Worm (Caenorhabditis elegans) whole organism, L3 larva: ENCODE results near the gene slc-9B.1.

Experiments
- R02D3.7 ChIP-seq: fragments of 150-350 bp; optimal IDR thresholded peaks from 2 replicates; lab custom pipeline; 2014; ENCODE audit warnings: missing biosample characterization, missing genetic modification characterization
- ZK546.5 ChIP-seq: sonication (generic microtip); optimal IDR thresholded peaks from 2 replicates; lab custom pipeline; 2017; ENCODE audit warnings: missing biosample characterization, missing genetic modification characterization
- aly-2 ChIP-seq: fragments of 150-350 bp; optimal IDR thresholded peaks from 2 replicates; lab custom pipeline; 2014; ENCODE audit warnings: missing biosample characterization, missing genetic modification characterization
- ama-1 ChIP-seq: fragments of 150-350 bp; optimal IDR thresholded peaks from 2 replicates; lab custom pipeline; 2018
- ceh-16 ChIP-seq: sonication (generic microtip); optimal IDR thresholded peaks from 2 replicates; lab custom pipeline; 2017; ENCODE audit warnings: missing biosample characterization, missing genetic modification characterization
- ceh-28 ChIP-seq: fragments of 150-350 bp; optimal IDR thresholded peaks from 2 replicates; lab custom pipeline; 2014; ENCODE audit warnings: missing biosample characterization, missing genetic modification reagents, missing genetic modification characterization
- ceh-9 ChIP-seq: sonication (generic microtip); optimal IDR thresholded peaks from 2 replicates; lab custom pipeline; 2018; ENCODE audit warnings: missing biosample characterization, missing genetic modification characterization
- egl-5 ChIP-seq: fragments of 150-350 bp; optimal IDR thresholded peaks from 2 replicates; lab custom pipeline; 2017; ENCODE audit warnings: missing biosample characterization, missing genetic modification reagents, missing genetic modification characterization, inconsistent platforms
- elt-2 ChIP-seq: sonication (generic microtip); optimal IDR thresholded peaks from 2 replicates; lab custom pipeline; 2016; ENCODE audit warnings: missing genetic modification reagents, mild to moderate bottlenecking, missing genetic modification characterization, missing compliant biosample characterization
- elt-3 ChIP-seq, 3 experiments: fragments of 150-350 bp in 1 of 3; sonication (generic microtip) in 2 of 3; optimal IDR thresholded peaks; 2 replicates in 2 of 3; 4 replicates in 1 of 3; lab custom pipeline; 2014 to 2017; ENCODE audit warnings: missing biosample characterization in 3 of 3, missing genetic modification characterization in 3 of 3
- eor-1 ChIP-seq, 2 experiments: fragments of 150-350 bp; optimal IDR thresholded peaks; 2 replicates each; lab custom pipeline; 2014 to 2018; ENCODE audit warnings: missing biosample characterization in 2 of 2, missing genetic modification characterization in 2 of 2
- fkh-2 ChIP-seq: fragments of 150-350 bp; optimal IDR thresholded peaks from 2 replicates; lab custom pipeline; 2014; ENCODE audit warnings: missing biosample characterization, missing genetic modification reagents, missing genetic modification characterization
- fos-1 ChIP-seq: fragments of 150-350 bp; optimal IDR thresholded peaks from 2 replicates; lab custom pipeline; 2014; ENCODE audit warnings: missing biosample characterization, missing genetic modification characterization
- jun-1 ChIP-seq: fragments of 150-350 bp; optimal IDR thresholded peaks from 2 replicates; lab custom pipeline; 2014; ENCODE audit warnings: missing biosample characterization, missing genetic modification reagents, missing genetic modification characterization
- lin-39 ChIP-seq: fragments of 150-350 bp; optimal IDR thresholded peaks from 2 replicates; lab custom pipeline; 2018; ENCODE audit warnings: missing biosample characterization, missing genetic modification reagents, missing genetic modification characterization
- mml-1 ChIP-seq: fragments of 150-350 bp; sonication (generic microtip); optimal IDR thresholded peaks from 3 replicates; lab custom pipeline; 2014; ENCODE audit warnings: missing biosample characterization, missing genetic modification characterization
- nfya-1 ChIP-seq: sonication (generic microtip); optimal IDR thresholded peaks from 2 replicates; lab custom pipeline; 2017; ENCODE audit warnings: missing genetic modification characterization, mild to moderate bottlenecking, missing compliant biosample characterization, antibody characterized with exemption, moderate library complexity; ENCODE audit not compliant: insufficient read depth
- nhr-11 ChIP-seq: fragments of 150-350 bp; optimal IDR thresholded peaks from 2 replicates; lab custom pipeline; 2014; ENCODE audit warnings: missing biosample characterization, missing genetic modification characterization
- nhr-23 ChIP-seq: fragments of 150-350 bp; optimal IDR thresholded peaks from 2 replicates; lab custom pipeline; 2014; ENCODE audit warnings: missing biosample characterization, missing genetic modification reagents, missing genetic modification characterization
- nhr-25 ChIP-seq: sonication (generic microtip); optimal IDR thresholded peaks from 2 replicates; lab custom pipeline; 2017; ENCODE audit warnings: missing biosample characterization, missing genetic modification characterization
- nhr-43 ChIP-seq: sonication (generic microtip); optimal IDR thresholded peaks from 2 replicates; lab custom pipeline; 2016; ENCODE audit warnings: mild to moderate bottlenecking, missing genetic modification characterization, missing compliant biosample characterization; ENCODE audit not compliant: poor library complexity, severe bottlenecking
- nhr-67 ChIP-seq: fragments of 150-350 bp; optimal IDR thresholded peaks from 2 replicates; lab custom pipeline; 2014; ENCODE audit warnings: missing biosample characterization, missing genetic modification characterization
- nhr-76 ChIP-seq: fragments of 150-350 bp; sonication (generic microtip); optimal IDR thresholded peaks from 5 replicates; lab custom pipeline; 2014; ENCODE audit warnings: missing biosample characterization, missing genetic modification characterization
- pha-4 ChIP-seq: fragments of 150-350 bp; optimal IDR thresholded peaks from 2 replicates; lab custom pipeline; 2014; ENCODE audit warnings: missing biosample characterization, missing genetic modification reagents, missing genetic modification characterization
- pqm-1 ChIP-seq: fragments of 150-350 bp; optimal IDR thresholded peaks from 2 replicates; lab custom pipeline; 2017; ENCODE audit warnings: missing biosample characterization, missing genetic modification characterization, inconsistent platforms
- sea-2 ChIP-seq: fragments of 150-350 bp; sonication (generic microtip); optimal IDR thresholded peaks from 4 replicates; lab custom pipeline; 2014; ENCODE audit warnings: missing biosample characterization, missing genetic modification reagents, missing genetic modification characterization
- skn-1 ChIP-seq: fragments of 150-350 bp; optimal IDR thresholded peaks from 2 replicates; lab custom pipeline; 2014; ENCODE audit warnings: missing biosample characterization, missing genetic modification characterization
- unc-39 ChIP-seq: sonication (generic microtip); optimal IDR thresholded peaks from 4 replicates; lab custom pipeline; 2017; ENCODE audit warnings: missing biosample characterization, missing genetic modification characterization
- unc-62 ChIP-seq: fragments of 150-350 bp; sonication (generic microtip); optimal IDR thresholded peaks from 4 replicates; lab custom pipeline; 2014; ENCODE audit warnings: missing biosample characterization, missing genetic modification reagents, missing genetic modification characterization
- zag-1 ChIP-seq: fragments of 150-350 bp; optimal IDR thresholded peaks from 2 replicates; lab custom pipeline; 2014; ENCODE audit warnings: missing biosample characterization, missing genetic modification characterization
- ztf-11 ChIP-seq: fragments of 150-350 bp; optimal IDR thresholded peaks from 2 replicates; lab custom pipeline; 2014; ENCODE audit warnings: missing biosample characterization, missing genetic modification characterization
- ztf-4 ChIP-seq: fragments of 150-350 bp; optimal IDR thresholded peaks from 2 replicates; lab custom pipeline; 2014; ENCODE audit warnings: missing biosample characterization, missing genetic modification characterization

The slc-9B.1 gene

DNA sequence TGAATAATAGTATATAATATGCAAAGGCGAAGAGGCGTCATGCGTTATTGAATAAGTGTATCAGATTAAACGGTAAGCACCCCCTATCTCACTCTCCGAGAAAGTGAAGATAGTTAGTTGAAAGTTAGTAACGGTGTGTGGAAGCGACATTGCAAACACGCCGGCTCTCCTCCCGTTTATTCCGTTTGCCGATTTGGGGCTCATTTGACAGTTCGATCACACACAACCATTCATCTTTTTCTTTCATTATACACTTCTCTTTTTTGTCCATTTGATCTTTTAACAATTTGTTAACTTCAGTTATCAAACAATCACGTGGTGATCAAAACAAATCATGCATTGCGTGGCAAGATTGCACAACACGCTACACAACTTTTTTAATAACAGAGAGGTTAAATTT is at the start of gene slc-9B.1:
TSS of gene slc-9B.1 (plus strand) at position 301 of the 400 bp plus-strand sequence.
- no peak for TF ChIP-seq ztf-4 (tag; lab: Kevin White, UChicago)

DNA sequence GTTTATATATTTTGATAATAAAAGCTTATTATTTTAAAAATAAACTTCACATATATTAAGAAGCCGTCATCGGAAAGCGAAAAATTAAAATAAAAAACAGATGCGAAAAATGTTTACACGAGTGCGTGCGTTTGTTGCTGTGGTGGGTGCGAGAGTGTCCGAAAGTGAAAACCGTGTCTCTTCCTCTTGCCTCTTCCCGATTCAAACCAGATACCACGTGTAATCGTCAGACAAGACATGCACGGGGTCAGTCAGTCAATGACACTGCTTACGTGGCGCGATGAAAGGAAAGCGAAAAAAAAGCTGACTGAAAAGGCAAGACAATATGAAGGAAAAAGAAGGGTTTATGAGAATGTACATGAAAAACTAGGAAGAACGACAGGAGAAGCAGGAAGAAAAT is 48.5 kb upstream of the slc-9B.1 start:
- TF ChIP-seq ceh-28 (tag; lab: Kevin White, UChicago) = no peak
- TF ChIP-seq sea-2 (GFP tag; lab: Kevin White, UChicago) = no peak
- no peak for TF ChIP-seq nhr-11 (tag; lab: Kevin White, UChicago)
- no peak for TF ChIP-seq nhr-43 (tag; lab: Kevin White, UChicago)
- TF ChIP-seq nhr-25 = peak; percentile 78
- TF ChIP-seq ceh-16 = no peak
- no peak for TF ChIP-seq elt-2 (tag; lab: Kevin White, UChicago)
- TF ChIP-seq nhr-23 (tag; lab: Kevin White, UChicago) = peak; percentile 76
- TF ChIP-seq zag-1 (tag; lab: Kevin White, UChicago) = no peak
- no peak for TF ChIP-seq nhr-67 (tag; lab: Kevin White, UChicago)
- no peak for TF ChIP-seq ztf-11 (tag; lab: Kevin White, UChicago)

DNA sequence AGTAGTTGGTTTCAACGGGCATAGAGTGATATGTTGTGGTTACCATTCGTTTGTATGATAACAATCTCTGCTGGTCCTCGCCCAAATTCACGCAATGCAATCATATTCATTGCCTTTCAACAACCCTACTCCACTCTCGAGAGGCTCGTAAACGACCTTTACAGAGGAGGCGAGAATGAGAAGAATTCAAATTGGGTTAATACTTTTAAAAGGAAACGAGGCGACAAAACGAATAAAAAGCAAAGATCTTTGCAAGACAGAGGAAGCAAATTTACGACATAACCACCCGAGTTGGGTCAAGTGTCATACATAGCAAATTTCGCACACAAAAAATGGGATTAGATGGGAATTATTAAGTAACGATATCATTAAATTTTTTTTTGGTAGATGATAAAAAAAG is 47.0 kb upstream of the slc-9B.1 start:
- TF ChIP-seq nhr-23 (tag; lab: Kevin White, UChicago) = peak; percentile 2
- TF ChIP-seq nhr-76 (tag; lab: Kevin White, UChicago) = no peak

DNA sequence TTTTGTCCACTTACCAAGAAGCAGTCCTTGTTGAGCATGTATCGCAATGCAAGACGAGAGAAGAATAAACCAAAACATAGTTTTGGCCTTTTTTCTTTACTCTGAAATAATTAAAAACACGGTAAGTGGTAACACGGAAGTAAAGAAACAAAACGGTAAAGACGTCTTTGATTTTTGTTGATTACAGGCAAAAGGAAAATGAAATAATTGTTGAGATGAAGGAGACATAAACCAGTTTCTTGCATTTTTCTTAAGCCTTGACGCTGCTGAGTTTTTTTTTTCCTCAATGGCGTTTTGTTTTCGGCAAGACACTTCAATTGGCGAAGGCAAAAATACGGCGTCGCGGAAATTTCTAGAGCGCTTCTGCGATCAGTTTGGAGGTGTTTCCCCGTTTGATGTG is 42.6 kb upstream of the slc-9B.1 start, which contains the start of gene zipt-13:
TSS of gene zipt-13 (minus strand) at position 101 of the 400 bp plus-strand sequence.
- no peak for TF ChIP-seq jun-1
- no peak for TF ChIP-seq aly-2
- TF ChIP-seq nfya-1 (tag; lab: Kevin White, UChicago) = peak; percentile 17
- TF ChIP-seq unc-62 = no peak
- TF ChIP-seq R02D3.7 (tag; lab: Kevin White, UChicago) = no peak
- no peak for TF ChIP-seq ztf-4 (tag; lab: Kevin White, UChicago)
- TF ChIP-seq fos-1 (tag; lab: Kevin White, UChicago) = no peak
- no peak for TF ChIP-seq eor-1 (tag; optimal IDR thresholded peaks at IDR 0.05; lab: Kevin White, UChicago)
- no peak for TF ChIP-seq egl-5 (tag; lab: Kevin White, UChicago)
- TF ChIP-seq nhr-25 = peak; percentile 74
- no peak for TF ChIP-seq ceh-9 (tag; lab: Kevin White, UChicago)
- TF ChIP-seq unc-39 (tag; lab: Kevin White, UChicago) = no peak
- TF ChIP-seq pqm-1 = no peak

DNA sequence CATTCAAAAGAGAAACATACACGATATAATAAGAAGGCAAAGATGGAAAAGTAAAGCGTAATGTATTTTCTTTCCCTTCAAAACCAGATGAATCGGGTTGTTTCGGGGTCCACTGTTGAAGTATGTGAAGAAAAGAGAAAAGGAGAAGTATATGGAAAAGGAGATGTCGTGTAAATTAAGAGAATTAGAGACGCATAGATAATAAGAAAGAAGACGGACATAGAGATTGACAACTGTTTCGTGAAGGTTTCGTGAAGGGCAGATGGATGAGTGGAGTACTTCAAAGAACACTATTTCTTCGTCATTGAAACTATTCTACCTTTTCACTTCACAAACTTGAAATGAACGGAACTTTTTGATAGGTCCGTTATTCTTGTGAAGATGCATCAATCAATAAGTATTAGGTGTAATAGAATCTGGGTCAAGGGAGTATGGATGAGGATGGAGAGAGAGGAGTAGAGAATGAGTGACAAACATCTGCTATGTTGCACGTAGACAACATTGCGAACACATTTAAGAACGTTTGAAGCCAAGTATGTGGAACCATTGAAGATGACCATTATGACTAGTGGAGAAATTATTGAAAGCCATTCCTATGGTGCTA is 41.2 kb upstream of the slc-9B.1 start:
- TF ChIP-seq ZK546.5 (tag; lab: Kevin White, UChicago) (no peak), ceh-28 (tag; lab: Kevin White, UChicago) (peak; percentile 39), unc-62 (peak; percentile 62), nfya-1 (tag; lab: Kevin White, UChicago) (peak; percentile 36), nhr-23 (tag; lab: Kevin White, UChicago) (peak; percentile 73), nhr-25 (peak; percentile 85), elt-2 (tag; lab: Kevin White, UChicago) (no peak)

DNA sequence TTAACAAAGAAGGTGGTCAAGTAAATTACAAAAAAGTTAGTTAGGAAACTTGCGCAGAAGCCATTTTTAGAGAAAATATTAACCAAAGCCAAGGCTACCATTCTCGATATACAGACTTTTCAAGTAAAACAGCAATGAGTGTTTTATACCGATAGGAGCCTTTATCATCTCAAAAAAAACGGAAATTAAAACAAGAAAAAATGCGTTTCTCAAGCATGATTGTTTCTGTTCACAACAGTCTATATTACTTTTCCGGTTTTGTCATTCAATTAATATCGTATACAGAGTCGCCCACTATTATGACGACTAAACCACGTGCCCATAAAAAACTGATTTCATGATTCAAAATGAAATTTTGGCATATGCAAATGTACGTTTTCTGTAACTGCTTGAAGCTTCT is 38.5 kb upstream of the slc-9B.1 start, which contains the start of gene str-74:
TSS of gene str-74 (minus strand) at position 101 of the 400 bp plus-strand sequence.
- TF ChIP-seq ztf-11 (tag; lab: Kevin White, UChicago) (no peak), R02D3.7 (tag; lab: Kevin White, UChicago) (no peak), ZK546.5 (tag; lab: Kevin White, UChicago) (no peak), pha-4 (tag; lab: Kevin White, UChicago) (no peak), nhr-43 (tag; lab: Kevin White, UChicago) (no peak), mml-1 (tag; lab: Kevin White, UChicago) (no peak)

DNA sequence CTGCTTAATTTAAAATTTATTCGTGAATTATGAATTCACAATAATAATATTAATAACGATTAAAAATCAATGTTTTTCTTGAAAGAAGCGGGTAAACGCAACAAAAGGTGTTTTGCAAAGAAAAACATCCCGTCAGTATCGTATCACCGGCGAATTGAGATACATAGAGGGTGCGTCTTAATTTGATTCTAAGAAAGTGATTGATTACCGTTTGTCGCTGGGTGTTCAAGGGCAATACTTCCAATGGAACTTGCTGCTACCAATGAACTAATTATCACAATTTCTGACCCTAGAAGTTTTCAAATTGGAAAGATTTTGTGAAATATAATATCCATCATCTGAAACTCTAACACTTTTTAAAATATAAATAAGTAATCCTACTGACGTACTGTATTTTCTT is 33.8 kb upstream of the slc-9B.1 start:
- TF ChIP-seq ztf-4 (tag; lab: Kevin White, UChicago) (no peak), nfya-1 (tag; lab: Kevin White, UChicago) (no peak), eor-1 (tag; optimal IDR thresholded peaks at IDR 0.05; lab: Kevin White, UChicago) (no peak), fos-1 (tag; lab: Kevin White, UChicago) (no peak), pha-4 (tag; lab: Kevin White, UChicago) (no peak), nhr-76 (tag; lab: Kevin White, UChicago) (no peak), nhr-25 (peak; percentile 61), ceh-16 (no peak), R02D3.7 (tag; lab: Kevin White, UChicago) (no peak), nhr-23 (tag; lab: Kevin White, UChicago) (peak; percentile 32), elt-3 (tag; optimal IDR thresholded peaks at IDR 0.05; lab: Kevin White, UChicago) (peak in 1 of 3 experiments; percentile 43), ZK546.5 (tag; lab: Kevin White, UChicago) (no peak), mml-1 (tag; lab: Kevin White, UChicago) (no peak), nhr-43 (tag; lab: Kevin White, UChicago) (no peak), ama-1 (lab: Kevin White, UChicago) (no peak), pqm-1 (no peak), unc-62 (no peak), lin-39 (tag; lab: Kevin White, UChicago) (peak; percentile 45), fkh-2 (no peak), skn-1 (tag; lab: Kevin White, UChicago) (no peak)
- TF ChIP-seq, all 47 proteins: peak for 4
